In genomic region chr3R:29112398-29113150, dm6 we compare ENCODE assay signal across 5 fruit fly cellular contexts.
TF ChIP-seq lines count a peak whose summit lies in the region.

alpha-Man-Ib (minus strand) TSS chr3R:29112822.
Pdhb (plus strand) TSS chr3R:29113071.

- TF ChIP-seq CTCF in whole organism, embryonic (GFP tag; optimal IDR thresholded peaks at IDR 0.05; lab: Kevin White, UChicago) = no peak

TF ChIP-seq in whole organism, adult, 20 proteins besides CTCF, POLR2A, EP300 and RAD21 (continues in another document):
- TF ChIP-seq tj (GFP tag; optimal IDR thresholded peaks at IDR 0.05; lab: Kevin White, UChicago) (peak; percentile 63), toe (GFP tag; optimal IDR thresholded peaks at IDR 0.05; lab: Kevin White, UChicago) (no peak), CG7101 (tag; optimal IDR thresholded peaks at IDR 0.05; lab: Kevin White, UChicago) (peak; percentile 85), CG7045 (GFP tag; optimal IDR thresholded peaks at IDR 0.05; lab: Kevin White, UChicago) (peak; percentile 78), Clk (GFP tag; optimal IDR thresholded peaks at IDR 0.05; lab: Kevin White, UChicago) (peak; percentile 50), Hr96 (GFP tag; optimal IDR thresholded peaks at IDR 0.05; lab: Kevin White, UChicago) (peak; percentile 41), Mnt (GFP tag; optimal IDR thresholded peaks at IDR 0.05; lab: Kevin White, UChicago) (peak; percentile 71), Crg-1 (GFP tag; optimal IDR thresholded peaks at IDR 0.05; lab: Kevin White, UChicago) (peak; percentile 59), CG5204 (GFP tag; optimal IDR thresholded peaks at IDR 0.05; lab: Kevin White, UChicago) (no peak), pad (GFP tag; optimal IDR thresholded peaks at IDR 0.05; lab: Kevin White, UChicago) (peak; percentile 56), CG11617 (GFP tag; optimal IDR thresholded peaks at IDR 0.05; lab: Kevin White, UChicago) (peak; percentile 73), CG14711 (tag; optimal IDR thresholded peaks at IDR 0.05; lab: Kevin White, UChicago) (peak; percentile 74), cic (GFP tag; optimal IDR thresholded peaks at IDR 0.05; lab: Kevin White, UChicago) (peak; percentile 22), kay (GFP tag; lab: Kevin White, UChicago; ENCODE audit: borderline replicate concordance) (no peak), bab1 (GFP tag; optimal IDR thresholded peaks at IDR 0.05; lab: Kevin White, UChicago) (peak; percentile 78), CG12768 (GFP tag; optimal IDR thresholded peaks at IDR 0.05; lab: Kevin White, UChicago) (peak; percentile 71), CG33017 (tag; optimal IDR thresholded peaks at IDR 0.05; lab: Kevin White, UChicago) (peak; percentile 72), CG1620 (GFP tag; optimal IDR thresholded peaks at IDR 0.05; lab: Kevin White, UChicago) (peak; percentile 64)

TF ChIP-seq in whole organism, embryonic, 481 proteins besides CTCF, POLR2A, EP300 and RAD21 (continues in another document):
- TF ChIP-seq CG17829 (tag; optimal IDR thresholded peaks at IDR 0.05; lab: Kevin White, UChicago) = peak; percentile 80
- TF ChIP-seq dmrt99B (tag; optimal IDR thresholded peaks at IDR 0.05; lab: Kevin White, UChicago) = no peak
- no peak for TF ChIP-seq gcm2 (GFP tag; optimal IDR thresholded peaks at IDR 0.05; lab: Kevin White, UChicago)
- no peak for TF ChIP-seq CG11696 (GFP tag; IDR thresholded peaks at IDR 0.05; lab: Robert Waterston, UW)
- no peak for TF ChIP-seq gcm (GFP tag; optimal IDR thresholded peaks at IDR 0.05; lab: Kevin White, UChicago)
- TF ChIP-seq Hr39 (optimal IDR thresholded peaks at IDR 0.05; lab: Kevin White, UChicago) = no peak
- TF ChIP-seq HHEX (GFP tag; optimal IDR thresholded peaks at IDR 0.05; lab: Kevin White, UChicago) = peak; percentile 44
- peak; percentile 59; the same call in 1 of the 2 replicates for TF ChIP-seq Oaz (GFP tag; IDR thresholded peaks at IDR 0.05; lab: Robert Waterston, UW)
- no peak for TF ChIP-seq toy (GFP tag; IDR thresholded peaks at IDR 0.05; lab: Robert Waterston, UW)
- peak; percentile 89 for TF ChIP-seq gem (tag; optimal IDR thresholded peaks at IDR 0.05; lab: Kevin White, UChicago)
- 0 out of 2 replicates have a peak, but pooled peaks have one; percentile 5 for TF ChIP-seq CG5953 (GFP tag; IDR thresholded peaks at IDR 0.05; lab: Robert Waterston, UW)
- peak; percentile 94 for TF ChIP-seq Sry-β (GFP tag; optimal IDR thresholded peaks at IDR 0.05; lab: Kevin White, UChicago)
- TF ChIP-seq CG4424 (GFP tag; optimal IDR thresholded peaks at IDR 0.05; lab: Kevin White, UChicago) = peak; percentile 81
- TF ChIP-seq Hmx (GFP tag; optimal IDR thresholded peaks at IDR 0.05; lab: Kevin White, UChicago) = no peak
- no peak for TF ChIP-seq aop (GFP tag; IDR thresholded peaks at IDR 0.05; lab: Robert Waterston, UW)
- no peak for TF ChIP-seq dm (GFP tag; optimal IDR thresholded peaks at IDR 0.05; lab: Kevin White, UChicago)
- TF ChIP-seq hth (optimal IDR thresholded peaks at IDR 0.05; lab: Kevin White, UChicago) = no peak
- TF ChIP-seq HLH3B (GFP tag; IDR thresholded peaks at IDR 0.05; lab: Robert Waterston, UW) = peak; percentile 70; the same call in 1 of the 2 replicates
- peak; percentile 97 for TF ChIP-seq row (GFP tag; IDR thresholded peaks at IDR 0.05; lab: Robert Waterston, UW)

TF ChIP-seq in whole organism, prepupa, 60 proteins besides CTCF, POLR2A, EP300 and RAD21 (continues in another document):
- TF ChIP-seq Sox14 (GFP tag; optimal IDR thresholded peaks at IDR 0.05; lab: Kevin White, UChicago) (no peak), svp (GFP tag; lab: Kevin White, UChicago) (peak; percentile 81), CG6276 (GFP tag; optimal IDR thresholded peaks at IDR 0.05; lab: Kevin White, UChicago) (no peak), Hr38 (GFP tag; optimal IDR thresholded peaks at IDR 0.05; lab: Kevin White, UChicago) (no peak), fd59A (GFP tag; optimal IDR thresholded peaks at IDR 0.05; lab: Kevin White, UChicago) (peak; percentile 2), CG6163 (GFP tag; IDR thresholded peaks at IDR 0.05; lab: Robert Waterston, UW) (peak; percentile 65; the same call in 2 of the 3 replicates), CG3032 (tag; optimal IDR thresholded peaks at IDR 0.05; lab: Kevin White, UChicago) (peak; percentile 77), CG16779 (tag; optimal IDR thresholded peaks at IDR 0.05; lab: Kevin White, UChicago) (no peak), Eip93F (GFP tag; optimal IDR thresholded peaks at IDR 0.05; lab: Kevin White, UChicago) (peak; percentile 63), Sox15 (GFP tag; optimal IDR thresholded peaks at IDR 0.05; lab: Kevin White, UChicago) (peak; percentile 63), CG31627 (GFP tag; optimal IDR thresholded peaks at IDR 0.05; lab: Kevin White, UChicago) (peak; percentile 68), Gug (GFP tag; IDR thresholded peaks at IDR 0.05; lab: Robert Waterston, UW) (peak; percentile 57; the same call in 1 of the 2 replicates), fkh (GFP tag; optimal IDR thresholded peaks at IDR 0.05; lab: Kevin White, UChicago) (peak; percentile 45), CG8632 (GFP tag; optimal IDR thresholded peaks at IDR 0.05; lab: Kevin White, UChicago) (peak; percentile 31), CG3919 (GFP tag; optimal IDR thresholded peaks at IDR 0.05; lab: Kevin White, UChicago) (no peak), cyc (GFP tag; optimal IDR thresholded peaks at IDR 0.05; lab: Kevin White, UChicago) (peak; percentile 55), net (GFP tag; optimal IDR thresholded peaks at IDR 0.05; lab: Kevin White, UChicago) (no peak), CG11762 (GFP tag; optimal IDR thresholded peaks at IDR 0.05; lab: Kevin White, UChicago; ENCODE audit: insufficient read depth) (peak; percentile 14), CG11294 (GFP tag; IDR thresholded peaks at IDR 0.05; lab: Robert Waterston, UW) (peak; percentile 46; the same call in 1 of the 2 replicates)

TF ChIP-seq in whole organism, pupa, 21 proteins besides CTCF, POLR2A, EP300 and RAD21:
- no peak; the same call in 1 of the 2 replicates for TF ChIP-seq CG32121 (GFP tag; IDR thresholded peaks at IDR 0.05; lab: Robert Waterston, UW)
- peak; percentile 55 for TF ChIP-seq CG17806 (tag; optimal IDR thresholded peaks at IDR 0.05; lab: Kevin White, UChicago)
- TF ChIP-seq CG12605 (GFP tag; IDR thresholded peaks at IDR 0.05; lab: Robert Waterston, UW) = peak; percentile 13; the same call in 1 of the 2 replicates
- TF ChIP-seq EcR (GFP tag; optimal IDR thresholded peaks at IDR 0.05; lab: Kevin White, UChicago) = no peak
- TF ChIP-seq Ets98B (GFP tag; IDR thresholded peaks at IDR 0.05; lab: Robert Waterston, UW) = peak; percentile 29; the same call in 1 of the 2 replicates
- 0 out of 3 replicates have a peak, but pooled peaks have one; percentile 62 for TF ChIP-seq CG4496 (GFP tag; IDR thresholded peaks at IDR 0.05; lab: Robert Waterston, UW)
- TF ChIP-seq CG10348 (GFP tag; IDR thresholded peaks at IDR 0.05; lab: Robert Waterston, UW) = peak; percentile 47; the same call in 1 of the 2 replicates
- TF ChIP-seq Snoo (tag; optimal IDR thresholded peaks at IDR 0.05; lab: Kevin White, UChicago) = peak; percentile 55
- TF ChIP-seq CG13204 (GFP tag; optimal IDR thresholded peaks at IDR 0.05; lab: Kevin White, UChicago) = no peak
- TF ChIP-seq CG15710 (tag; optimal IDR thresholded peaks at IDR 0.05; lab: Kevin White, UChicago) = peak; percentile 69
- TF ChIP-seq Pif1B (GFP tag; optimal IDR thresholded peaks at IDR 0.05; lab: Kevin White, UChicago) = no peak
- peak; percentile 61 for TF ChIP-seq rn (GFP tag; IDR thresholded peaks at IDR 0.05; lab: Robert Waterston, UW)
- TF ChIP-seq fd96Ca (GFP tag; IDR thresholded peaks at IDR 0.05; lab: Robert Waterston, UW) = no peak; the same call in 1 of the 3 replicates
- TF ChIP-seq CG8301 (tag; optimal IDR thresholded peaks at IDR 0.05; lab: Kevin White, UChicago) = no peak
- TF ChIP-seq gl (tag; optimal IDR thresholded peaks at IDR 0.05; lab: Kevin White, UChicago) = no peak

TF ChIP-seq in whole organism, wandering third instar larva, 38 proteins besides CTCF, POLR2A, EP300 and RAD21 (continues in another document):
- TF ChIP-seq CrebA (GFP tag; optimal IDR thresholded peaks at IDR 0.05; lab: Kevin White, UChicago; ENCODE audit: borderline replicate concordance) = no peak
- no peak for TF ChIP-seq GATAd (GFP tag; optimal IDR thresholded peaks at IDR 0.05; lab: Kevin White, UChicago)
- no peak for TF ChIP-seq Abd-B (GFP tag; optimal IDR thresholded peaks at IDR 0.05; lab: Kevin White, UChicago)
- peak; percentile 40 for TF ChIP-seq ey (GFP tag; optimal IDR thresholded peaks at IDR 0.05; lab: Kevin White, UChicago)
- TF ChIP-seq Hr78 (GFP tag; optimal IDR thresholded peaks at IDR 0.05; lab: Kevin White, UChicago) = no peak
- peak in 1 of 2 experiments; percentile 80 for TF ChIP-seq foxo (GFP tag; optimal IDR thresholded peaks at IDR 0.05; lab: Kevin White, UChicago)
- TF ChIP-seq Hnf4 (GFP tag; optimal IDR thresholded peaks at IDR 0.05; lab: Kevin White, UChicago) = no peak
- no peak for TF ChIP-seq usp (GFP tag; optimal IDR thresholded peaks at IDR 0.05; lab: Kevin White, UChicago)
- peak; percentile 53 for TF ChIP-seq OdsH (GFP tag; optimal IDR thresholded peaks at IDR 0.05; lab: Kevin White, UChicago)
- TF ChIP-seq HLH106 (tag; optimal IDR thresholded peaks at IDR 0.05; lab: Kevin White, UChicago) = peak; percentile 80
- TF ChIP-seq psq (GFP tag; optimal IDR thresholded peaks at IDR 0.05; lab: Kevin White, UChicago) = peak; percentile 50
- no peak for TF ChIP-seq brk (GFP tag; optimal IDR thresholded peaks at IDR 0.05; lab: Kevin White, UChicago)
- TF ChIP-seq N (GFP tag; optimal IDR thresholded peaks at IDR 0.05; lab: Kevin White, UChicago) = no peak
- TF ChIP-seq CG32264 (GFP tag; optimal IDR thresholded peaks at IDR 0.05; lab: Kevin White, UChicago) = no peak
- no peak for TF ChIP-seq Rel (GFP tag; optimal IDR thresholded peaks at IDR 0.05; lab: Kevin White, UChicago)
- TF ChIP-seq Rel (tag; optimal IDR thresholded peaks at IDR 0.05; lab: Kevin White, UChicago) = peak; percentile 43
- TF ChIP-seq br (GFP tag; optimal IDR thresholded peaks at IDR 0.05; lab: Kevin White, UChicago) = peak; percentile 12
- TF ChIP-seq sv (GFP tag; optimal IDR thresholded peaks at IDR 0.05; lab: Kevin White, UChicago) = peak; percentile 76
- no peak for TF ChIP-seq dsf (GFP tag; optimal IDR thresholded peaks at IDR 0.05; lab: Kevin White, UChicago; ENCODE audit: borderline replicate concordance)
- TF ChIP-seq Mio (GFP tag; optimal IDR thresholded peaks at IDR 0.05; lab: Kevin White, UChicago) = no peak
- TF ChIP-seq fru (GFP tag; optimal IDR thresholded peaks at IDR 0.05; lab: Kevin White, UChicago) = no peak
- peak; percentile 83 for TF ChIP-seq Myc (optimal IDR thresholded peaks at IDR 0.05; lab: Kevin White, UChicago)
- no peak for TF ChIP-seq tai (GFP tag; optimal IDR thresholded peaks at IDR 0.05; lab: Kevin White, UChicago)
- no peak for TF ChIP-seq Vsx2 (GFP tag; optimal IDR thresholded peaks at IDR 0.05; lab: Kevin White, UChicago; ENCODE audit: partially characterized antibody)
- TF ChIP-seq CG9705 (GFP tag; optimal IDR thresholded peaks at IDR 0.05; lab: Kevin White, UChicago) = peak; percentile 69
- peak; percentile 72 for TF ChIP-seq Sp1 (GFP tag; optimal IDR thresholded peaks at IDR 0.05; lab: Kevin White, UChicago)
- no peak for TF ChIP-seq dmrt93B (GFP tag; optimal IDR thresholded peaks at IDR 0.05; lab: Kevin White, UChicago)
- TF ChIP-seq jim (GFP tag; optimal IDR thresholded peaks at IDR 0.05; lab: Kevin White, UChicago) = no peak
